Worm (Caenorhabditis elegans) whole organism, early embryonic: ENCODE data around the gene clec-34.

Source experiments
- ama-1 ChIP-seq: fragments of 150-350 bp; optimal IDR thresholded peaks from 2 replicates; lab custom pipeline; 2014
- hmg-4 ChIP-seq: fragments of 200-800 bp; sonication (Bioruptor generic); optimal IDR thresholded peaks from 2 replicates; lab custom pipeline; 2018; ENCODE audit warnings: mild to moderate bottlenecking, missing genetic modification characterization, missing compliant biosample characterization
- pes-1 ChIP-seq: fragments of 200-800 bp; sonication (Bioruptor generic); IDR thresholded peaks from 2 replicates; pipeline ENCODE4 v1.3.6; 2022; ENCODE audit warnings: missing genetic modification reagents, missing genetic modification characterization, missing compliant biosample characterization

DNA sequence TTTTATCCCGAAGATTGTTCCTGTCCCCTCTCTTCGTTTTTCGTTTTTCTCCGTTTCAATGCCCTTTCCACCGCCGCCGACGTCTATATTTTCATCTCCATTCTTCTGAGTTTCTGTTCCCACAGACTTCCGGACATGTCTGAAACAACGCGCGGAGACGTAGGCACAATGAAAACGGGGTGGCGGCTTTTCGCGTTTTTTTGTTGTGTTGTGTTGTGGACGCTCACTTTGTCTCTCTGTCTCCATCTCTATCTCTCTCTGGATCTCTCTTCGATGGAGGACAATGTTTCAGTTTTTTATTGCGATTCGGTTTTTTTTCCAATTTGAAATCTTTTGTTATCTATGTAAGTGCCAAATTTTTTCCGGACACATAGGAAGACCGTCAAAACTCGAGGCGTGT lies 24.4 kb downstream of the clec-34 start:
- no peak for TF ChIP-seq ama-1 (lab: Kevin White, UChicago)
- no peak for TF ChIP-seq hmg-4 (GFP tag; lab: Kevin White, UChicago)
- TF ChIP-seq pes-1 (GFP tag; lab: Robert Waterston, UW) = no peak
